Worm (Caenorhabditis elegans) whole organism, L3 larva: ENCODE results near the gene F13E9.13.

Source experiments
- ZK546.5 ChIP-seq: sonication (generic microtip); optimal IDR thresholded peaks from 2 replicates; lab custom pipeline; 2017; ENCODE audit warnings: missing biosample characterization, missing genetic modification characterization
- egl-27 ChIP-seq: sonication (generic microtip); optimal IDR thresholded peaks from 4 replicates; lab custom pipeline; 2017; ENCODE audit warnings: missing biosample characterization, missing genetic modification reagents, missing genetic modification characterization
- fkh-10 ChIP-seq: sonication (generic microtip); optimal IDR thresholded peaks from 2 replicates; lab custom pipeline; 2017; ENCODE audit warnings: missing biosample characterization, missing genetic modification reagents, missing genetic modification characterization
- lin-15B ChIP-seq: fragments of 150-350 bp; optimal IDR thresholded peaks from 2 replicates; lab custom pipeline; 2014; ENCODE audit warnings: missing biosample characterization, missing genetic modification characterization
- nhr-12 ChIP-seq: fragments of 150-350 bp; optimal IDR thresholded peaks from 2 replicates; lab custom pipeline; 2014; ENCODE audit warnings: missing biosample characterization, missing genetic modification characterization
- ztf-11 ChIP-seq: fragments of 150-350 bp; optimal IDR thresholded peaks from 2 replicates; lab custom pipeline; 2014; ENCODE audit warnings: missing biosample characterization, missing genetic modification characterization

Gene F13E9.13

DNA sequence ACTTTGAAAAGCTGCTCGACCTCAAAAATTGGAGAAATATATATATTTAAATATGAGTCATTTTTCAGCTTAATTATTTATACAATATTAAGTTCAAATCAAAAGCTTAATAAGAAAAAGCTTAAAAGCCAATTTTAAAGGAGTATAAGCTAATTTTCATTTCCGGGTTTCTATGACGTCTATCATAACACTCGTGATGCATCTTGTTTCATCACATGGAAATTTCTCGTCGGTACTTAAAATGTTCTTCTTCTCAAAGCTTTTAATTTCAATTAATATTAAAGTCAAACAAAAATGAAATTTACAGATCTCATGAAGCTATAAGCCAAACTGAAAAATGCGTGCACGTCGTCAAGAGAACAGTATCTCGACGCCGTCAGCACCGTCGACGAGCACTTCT is 38.4 kb downstream of the F13E9.13 start, which contains the start of gene rbr-2:
Gene rbr-2 (plus strand): TSS at position 301 of the 400 bp plus-strand sequence.
- TF ChIP-seq ztf-11 (tag; lab: Kevin White, UChicago) (no peak), fkh-10 (GFP tag; lab: Kevin White, UChicago) (no peak), ZK546.5 (tag; lab: Kevin White, UChicago) (no peak), nhr-12 (no peak), lin-15B (tag; lab: Kevin White, UChicago) (no peak), egl-27 (tag; lab: Kevin White, UChicago) (no peak)
